Worm (Caenorhabditis elegans): ENCODE data around the gene F14H12.8.
"Not testable (repeated sequence)": the region's sequence is repeated elsewhere in the genome, so short reads cannot be mapped to it uniquely, and the experiment has no call there.

F14H12.8 gene

DNA sequence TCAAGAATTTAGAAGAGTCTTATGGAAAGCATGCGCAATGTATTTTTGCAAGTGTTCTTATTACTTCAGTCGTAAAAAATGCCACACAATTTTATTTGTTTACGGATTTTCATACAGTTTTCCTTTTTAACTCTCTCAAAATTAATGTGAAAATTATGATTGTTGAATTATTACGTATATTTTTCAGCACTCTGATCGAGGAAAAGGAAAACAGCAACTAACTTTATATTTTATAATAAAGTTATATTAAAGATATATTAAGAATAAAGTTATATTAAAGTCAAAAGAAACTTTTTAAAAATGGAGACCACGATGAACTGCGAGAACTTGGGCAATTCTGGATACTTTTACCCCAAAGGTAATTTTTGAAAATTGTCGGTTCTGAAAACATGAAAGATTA is 14.6 kb downstream of the F14H12.8 start, which contains the start of gene F14H12.2:
Gene F14H12.2, plus strand, starts transcription at position 301 of the 400 bp plus-strand sequence.
- TF ChIP-seq elt-1 (tag; optimal IDR thresholded peaks at IDR 0.05; ENCODE audit: borderline replicate concordance, insufficient read depth) (no peak), mab-5 (tag; optimal IDR thresholded peaks at IDR 0.05) (no peak), sem-2 (GFP tag; optimal IDR thresholded peaks at IDR 0.05) (no peak), mls-2 (tag; optimal IDR thresholded peaks at IDR 0.05) (no peak), ztf-11 (tag; optimal IDR thresholded peaks at IDR 0.05) (no peak), lsy-2 (tag; optimal IDR thresholded peaks at IDR 0.05) (no peak), tbx-8 (GFP tag; optimal IDR thresholded peaks at IDR 0.05) (no peak), ces-1 (GFP tag; optimal IDR thresholded peaks at IDR 0.05) (no peak), drap-1 (GFP tag; optimal IDR thresholded peaks at IDR 0.05) (no peak), zip-8 (tag; optimal IDR thresholded peaks at IDR 0.05) (no peak), ceh-43 (GFP tag; optimal IDR thresholded peaks at IDR 0.05) (no peak), pha-4 (tag; optimal IDR thresholded peaks at IDR 0.05) (no peak), blmp-1 (tag; optimal IDR thresholded peaks at IDR 0.05) (no peak), unc-62 (GFP tag; optimal IDR thresholded peaks at IDR 0.05) (no peak), hlh-1 (tag; optimal IDR thresholded peaks at IDR 0.05) (no peak), nhr-12 (tag; optimal IDR thresholded peaks at IDR 0.05) (no peak), ham-2 (GFP tag; optimal IDR thresholded peaks at IDR 0.05) (no peak), bed-3 (GFP tag; optimal IDR thresholded peaks at IDR 0.05) (no peak)

DNA sequence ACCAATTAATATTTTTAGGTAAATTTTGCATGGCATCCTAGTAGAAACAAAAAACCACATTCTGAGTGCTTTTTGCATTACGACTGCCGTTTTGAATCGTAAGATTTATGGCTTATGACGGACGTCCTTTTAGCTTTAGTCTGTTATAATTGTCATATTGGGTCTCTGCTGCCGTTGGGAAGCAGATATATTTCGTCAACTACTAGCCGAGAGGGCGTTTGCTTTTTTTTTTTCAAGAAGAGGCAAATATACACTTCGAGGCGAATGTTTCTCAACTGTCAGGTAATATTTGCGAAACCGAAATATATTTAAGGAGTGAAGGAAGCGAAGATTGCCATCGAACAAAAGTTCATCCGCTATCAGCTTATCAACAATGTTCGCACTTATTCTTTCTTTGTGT is 20.9 kb downstream of the F14H12.8 start, which contains the start of gene F14H12.3:
Gene F14H12.3, plus strand, starts transcription at position 301 of the 400 bp plus-strand sequence.
- TF ChIP-seq M03D4.4 (tag; optimal IDR thresholded peaks at IDR 0.05) (no peak), lin-13 (tag; optimal IDR thresholded peaks at IDR 0.05) (no peak), drap-1 (GFP tag; optimal IDR thresholded peaks at IDR 0.05) (no peak), flh-1 (GFP tag; optimal IDR thresholded peaks at IDR 0.05) (no peak), tbx-8 (GFP tag; optimal IDR thresholded peaks at IDR 0.05) (no peak), mls-2 (tag; optimal IDR thresholded peaks at IDR 0.05) (no peak), elt-3 (tag; optimal IDR thresholded peaks at IDR 0.05) (no peak), pha-4 (tag; optimal IDR thresholded peaks at IDR 0.05) (no peak), lin-32 (GFP tag; optimal IDR thresholded peaks at IDR 0.05) (no peak), ceh-39 (tag; optimal IDR thresholded peaks at IDR 0.05) (no peak), nhr-2 (tag; optimal IDR thresholded peaks at IDR 0.05) (no peak), nhr-12 (tag; optimal IDR thresholded peaks at IDR 0.05) (no peak), ceh-83 (GFP tag; optimal IDR thresholded peaks at IDR 0.05) (no peak), lsy-2 (tag; optimal IDR thresholded peaks at IDR 0.05) (no peak), unc-62 (GFP tag; optimal IDR thresholded peaks at IDR 0.05) (no peak), sem-2 (GFP tag; optimal IDR thresholded peaks at IDR 0.05) (no peak)

DNA sequence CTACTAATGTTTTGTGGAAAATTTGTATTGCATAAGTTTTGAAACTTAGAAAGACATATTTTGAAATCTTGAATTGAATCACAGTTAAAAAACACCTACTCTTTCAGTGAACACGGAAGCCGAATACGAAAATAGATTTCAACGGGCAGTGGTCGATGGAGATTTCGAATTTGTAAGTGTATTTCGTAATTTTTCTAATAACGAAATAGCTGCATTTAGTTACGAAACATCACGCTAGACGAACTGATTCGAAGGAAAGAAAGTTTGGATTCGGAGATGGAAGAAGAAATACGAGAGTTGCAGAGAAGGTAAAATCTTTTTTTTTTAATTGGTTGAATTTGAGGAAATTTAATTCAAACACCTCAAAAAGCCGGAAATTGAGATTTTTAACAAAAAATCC is 22.0 kb downstream of the F14H12.8 start:
- TF ChIP-seq mep-1 (tag; optimal IDR thresholded peaks at IDR 0.05), result no peak

DNA sequence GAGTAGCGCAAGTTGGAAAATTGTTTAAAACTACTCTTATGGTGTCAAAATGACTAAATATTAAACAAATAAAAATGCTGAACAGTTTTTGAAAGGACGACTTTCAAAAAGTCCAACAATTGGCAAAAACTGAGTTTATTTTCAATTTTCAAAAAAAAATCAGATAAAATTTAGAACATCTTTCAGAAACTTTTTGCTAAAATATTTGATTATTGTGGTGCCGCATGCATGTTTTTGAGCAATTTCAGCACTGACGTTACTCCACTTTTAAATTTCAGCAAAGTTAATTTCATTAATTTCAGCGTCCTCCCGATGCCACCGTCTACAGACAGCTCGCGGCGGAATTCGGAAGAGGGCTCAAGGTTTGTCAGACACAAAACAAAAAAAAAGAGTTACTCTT is 25.4 kb downstream of the F14H12.8 start, which contains the start of gene cst-1:
Gene cst-1, plus strand, starts transcription at position 301 of the 400 bp plus-strand sequence.
- not testable (repeated sequence) for TF ChIP-seq nhr-237 (tag; optimal IDR thresholded peaks at IDR 0.05); nhr-2 (tag; optimal IDR thresholded peaks at IDR 0.05); ceh-83 (GFP tag; optimal IDR thresholded peaks at IDR 0.05)

DNA sequence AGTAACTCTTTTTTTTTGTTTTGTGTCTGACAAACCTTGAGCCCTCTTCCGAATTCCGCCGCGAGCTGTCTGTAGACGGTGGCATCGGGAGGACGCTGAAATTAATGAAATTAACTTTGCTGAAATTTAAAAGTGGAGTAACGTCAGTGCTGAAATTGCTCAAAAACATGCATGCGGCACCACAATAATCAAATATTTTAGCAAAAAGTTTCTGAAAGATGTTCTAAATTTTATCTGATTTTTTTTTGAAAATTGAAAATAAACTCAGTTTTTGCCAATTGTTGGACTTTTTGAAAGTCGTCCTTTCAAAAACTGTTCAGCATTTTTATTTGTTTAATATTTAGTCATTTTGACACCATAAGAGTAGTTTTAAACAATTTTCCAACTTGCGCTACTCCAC is 28.8 kb downstream of the F14H12.8 start, which contains the start of gene cst-2:
Gene cst-2, minus strand, starts transcription at position 101 of the 400 bp plus-strand sequence.
- TF ChIP-seq M03D4.4 (tag; optimal IDR thresholded peaks at IDR 0.05); sptf-1 (tag; optimal IDR thresholded peaks at IDR 0.05); unc-120 (tag; optimal IDR thresholded peaks at IDR 0.05; ENCODE audit: poor library complexity, severe bottlenecking): not testable (repeated sequence)

DNA sequence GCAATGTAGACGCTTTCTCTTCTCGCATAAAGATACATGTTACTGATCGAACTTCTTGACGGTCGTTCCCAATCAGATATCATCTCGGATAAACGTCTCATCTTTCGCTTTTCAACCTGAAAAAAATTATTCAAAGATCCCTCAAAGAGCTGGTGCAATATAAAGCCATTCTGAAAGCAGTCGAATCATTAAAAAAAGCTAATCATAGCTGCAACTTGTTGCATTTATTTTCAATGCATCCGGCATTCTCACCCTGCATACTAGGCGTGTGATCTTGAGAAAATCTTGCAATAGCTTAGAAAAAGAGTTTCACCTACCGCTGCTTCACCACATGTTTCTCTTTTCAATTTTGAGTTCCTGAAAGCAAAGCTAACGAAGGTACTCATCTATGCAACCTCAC is 32.5 kb downstream of the F14H12.8 start, which contains the start of gene C24A8.6:
Gene C24A8.6, minus strand, starts transcription at position 101 of the 400 bp plus-strand sequence.
- not testable (repeated sequence) for TF ChIP-seq ceh-39, lin-13, unc-39 (tag; optimal IDR thresholded peaks at IDR 0.05)
